Fruit fly (Drosophila melanogaster): Measurements from ENCODE around the gene Hel89B.

Gene Hel89B

dm6 chr3R:15974235-15974634 is 1.1 kb downstream of the Hel89B start (continued):
- TF ChIP-seq CG9215 (GFP tag; IDR thresholded peaks at IDR 0.05) (no peak), CG7745 (tag; optimal IDR thresholded peaks at IDR 0.05) (no peak), ewg (GFP tag; optimal IDR thresholded peaks at IDR 0.05) (peak; percentile 32), CG18599 (GFP tag; optimal IDR thresholded peaks at IDR 0.05) (peak; percentile 83), CTCF (GFP tag; optimal IDR thresholded peaks at IDR 0.05) (peak; percentile 37), Dad (GFP tag; optimal IDR thresholded peaks at IDR 0.05) (peak; percentile 80), CG9797 (GFP tag; optimal IDR thresholded peaks at IDR 0.05) (no peak), CG17568 (GFP tag; optimal IDR thresholded peaks at IDR 0.05) (peak; percentile 65), en (GFP tag; optimal IDR thresholded peaks at IDR 0.05) (peak; percentile 62), pum (GFP tag; optimal IDR thresholded peaks at IDR 0.05) (peak; percentile 77), ash1 (GFP tag; optimal IDR thresholded peaks at IDR 0.05) (no peak), gsb (GFP tag; IDR thresholded peaks at IDR 0.05) (no peak), D19B (GFP tag; optimal IDR thresholded peaks at IDR 0.05) (peak; percentile 54), luna (GFP tag; optimal IDR thresholded peaks at IDR 0.05) (peak; percentile 68), CG10979 (tag; optimal IDR thresholded peaks at IDR 0.05) (peak; percentile 82), seq (GFP tag; IDR thresholded peaks at IDR 0.05) (no peak), CG18262 (tag; optimal IDR thresholded peaks at IDR 0.05) (peak; percentile 86), CG17359 (tag; optimal IDR thresholded peaks at IDR 0.05) (peak; percentile 89), CG1647 (GFP tag; optimal IDR thresholded peaks at IDR 0.05) (peak; percentile 58), nau (GFP tag; optimal IDR thresholded peaks at IDR 0.05) (peak; percentile 75), sisA (GFP tag; IDR thresholded peaks at IDR 0.05) (no peak), CG8290 (GFP tag; optimal IDR thresholded peaks at IDR 0.05) (no peak), CG8290 (tag; optimal IDR thresholded peaks at IDR 0.05) (peak in 1 of 2 experiments; percentile 82), dmrt11E (tag; optimal IDR thresholded peaks at IDR 0.05) (peak; percentile 64), fu2 (GFP tag; optimal IDR thresholded peaks at IDR 0.05) (peak; percentile 64), mam (GFP tag; optimal IDR thresholded peaks at IDR 0.05) (peak; percentile 77), CG9437 (GFP tag; optimal IDR thresholded peaks at IDR 0.05) (peak; percentile 76), CG11695 (GFP tag; IDR thresholded peaks at IDR 0.05) (no peak), gro (GFP tag; optimal IDR thresholded peaks at IDR 0.05) (peak; percentile 64), CG6175 (GFP tag; IDR thresholded peaks at IDR 0.05) (no peak), CG7987 (GFP tag; optimal IDR thresholded peaks at IDR 0.05) (no peak), HHEX (GFP tag; optimal IDR thresholded peaks at IDR 0.05) (peak; percentile 78), sqz (GFP tag; optimal IDR thresholded peaks at IDR 0.05) (peak; percentile 68), CG15514 (GFP tag; optimal IDR thresholded peaks at IDR 0.05) (peak; percentile 56), Lim3 (GFP tag; IDR thresholded peaks at IDR 0.05) (no peak), p53 (GFP tag; optimal IDR thresholded peaks at IDR 0.05) (peak; percentile 57), disco-r (GFP tag; optimal IDR thresholded peaks at IDR 0.05) (peak; percentile 50), CG12236 (GFP tag; optimal IDR thresholded peaks at IDR 0.05) (peak; percentile 48), Hey (tag; optimal IDR thresholded peaks at IDR 0.05) (no peak), Meics (GFP tag; optimal IDR thresholded peaks at IDR 0.05) (peak; percentile 82), Asciz (GFP tag; optimal IDR thresholded peaks at IDR 0.05) (peak; percentile 68), Bdp1 (GFP tag; optimal IDR thresholded peaks at IDR 0.05) (peak; percentile 45), CG10209 (GFP tag; optimal IDR thresholded peaks at IDR 0.05) (peak; percentile 86), CG10654 (GFP tag; optimal IDR thresholded peaks at IDR 0.05) (peak; percentile 73), CG3838 (GFP tag; optimal IDR thresholded peaks at IDR 0.05) (peak; percentile 27), Ets97D (GFP tag; optimal IDR thresholded peaks at IDR 0.05) (peak; percentile 35), Max (GFP tag; optimal IDR thresholded peaks at IDR 0.05) (peak; percentile 61), CG2120 (GFP tag; optimal IDR thresholded peaks at IDR 0.05) (peak; percentile 83), CG8359 (GFP tag; optimal IDR thresholded peaks at IDR 0.05; ENCODE audit: borderline replicate concordance) (peak; percentile 48), CG10267 (tag; optimal IDR thresholded peaks at IDR 0.05) (peak; percentile 70), Abd-B (GFP tag; optimal IDR thresholded peaks at IDR 0.05) (peak; percentile 76), Camta (GFP tag; optimal IDR thresholded peaks at IDR 0.05) (peak; percentile 78)
